Fruit fly (Drosophila melanogaster) whole organism, embryonic: ENCODE results near the gene CG34160.
A peak's percentile ranks its signal among the peaks of the same experiment; 100 is the strongest.

Experiments
- Bgb ChIP-seq: fragments of 200-800 bp; sonication (Bioruptor generic); IDR thresholded peaks from 2 replicates; pipeline ENCODE4 v1.3.6; 2022; ENCODE audit warnings: missing biosample characterization, missing genetic modification characterization; ENCODE audit not compliant: partially characterized antibody
- CG12071 ChIP-seq: fragments of 200-800 bp; sonication (Bioruptor generic); optimal IDR thresholded peaks from 3 replicates; lab custom pipeline; 2018; ENCODE audit warnings: missing biosample characterization, mild to moderate bottlenecking, missing genetic modification characterization
- CG1233 ChIP-seq: fragments of 200-800 bp; sonication (Bioruptor generic); optimal IDR thresholded peaks from 4 replicates; lab custom pipeline; 2018; ENCODE audit warnings: missing biosample characterization, mild to moderate bottlenecking, missing genetic modification characterization
- CG13775 ChIP-seq: fragments of 200-800 bp; sonication (Bioruptor generic); optimal IDR thresholded peaks from 3 replicates; lab custom pipeline; 2017; ENCODE audit warnings: missing biosample characterization, mild to moderate bottlenecking, missing genetic modification characterization
- CG14965 ChIP-seq: fragments of 200-800 bp; sonication (Bioruptor generic); optimal IDR thresholded peaks from 2 replicates; lab custom pipeline; 2016; ENCODE audit warnings: missing biosample characterization, missing genetic modification characterization, borderline replicate concordance
- CG15601 ChIP-seq: fragments of 200-800 bp; sonication (Bioruptor generic); optimal IDR thresholded peaks from 3 replicates; lab custom pipeline; 2019; ENCODE audit warnings: missing biosample characterization, mild to moderate bottlenecking, missing genetic modification characterization, moderate library complexity
- CG15696 ChIP-seq: fragments of 200-800 bp; sonication (Bioruptor generic); optimal IDR thresholded peaks from 2 replicates; lab custom pipeline; 2019; ENCODE audit warnings: missing biosample characterization, mild to moderate bottlenecking, missing genetic modification characterization, moderate library complexity
- CG16815 ChIP-seq: fragments of 200-800 bp; sonication (Bioruptor generic); optimal IDR thresholded peaks from 3 replicates; lab custom pipeline; 2017; ENCODE audit warnings: missing biosample characterization, mild to moderate bottlenecking, missing genetic modification characterization
- CG17802 ChIP-seq: fragments of 200-800 bp; sonication (Bioruptor generic); optimal IDR thresholded peaks from 2 replicates; lab custom pipeline; 2018; ENCODE audit warnings: missing biosample characterization, mild to moderate bottlenecking, missing genetic modification characterization, moderate library complexity
- CG2129 ChIP-seq: fragments of 200-800 bp; sonication (Bioruptor generic); IDR thresholded peaks from 2 replicates; pipeline ENCODE4 v1.3.6; 2022; ENCODE audit warnings: missing biosample characterization, missing genetic modification characterization; ENCODE audit not compliant: partially characterized antibody
- CG2199 ChIP-seq: fragments of 200-800 bp; sonication (Bioruptor generic); IDR thresholded peaks from 3 replicates; pipeline ENCODE4 v1.3.6; 2022; ENCODE audit warnings: missing biosample characterization, missing genetic modification characterization
- CG2202 ChIP-seq: fragments of 200-800 bp; sonication (Bioruptor generic); optimal IDR thresholded peaks from 2 replicates; lab custom pipeline; 2018; ENCODE audit warnings: missing biosample characterization, mild to moderate bottlenecking, missing genetic modification characterization
- CG2875 ChIP-seq: fragments of 200-800 bp; sonication (Bioruptor generic); optimal IDR thresholded peaks from 2 replicates; lab custom pipeline; 2017; ENCODE audit warnings: missing biosample characterization, mild to moderate bottlenecking, missing genetic modification characterization, missing genetic modification reagents
- CG31441 ChIP-seq: fragments of 200-800 bp; sonication (Bioruptor generic); IDR thresholded peaks from 2 replicates; pipeline ENCODE4 v1.3.6; 2022; ENCODE audit warnings: missing biosample characterization, missing genetic modification characterization
- CG3163 ChIP-seq: fragments of 200-800 bp; sonication (Bioruptor generic); optimal IDR thresholded peaks from 3 replicates; lab custom pipeline; 2016; ENCODE audit warnings: missing biosample characterization, missing genetic modification characterization
- CG5953 ChIP-seq: fragments of 200-800 bp; sonication (Bioruptor generic); IDR thresholded peaks from 2 replicates; pipeline ENCODE4 v1.3.6; 2022; ENCODE audit warnings: missing biosample characterization, missing genetic modification characterization
- CG6654 ChIP-seq: fragments of 200-800 bp; sonication (Bioruptor generic); optimal IDR thresholded peaks from 2 replicates; lab custom pipeline; 2017; ENCODE audit warnings: missing biosample characterization, mild to moderate bottlenecking, missing genetic modification characterization
- CG7839 ChIP-seq: fragments of 200-800 bp; sonication (Bioruptor generic); optimal IDR thresholded peaks from 3 replicates; lab custom pipeline; 2018; ENCODE audit warnings: missing biosample characterization, mild to moderate bottlenecking, missing genetic modification characterization, moderate library complexity
- CG8290 ChIP-seq, 3 experiments: fragments of 200-800 bp; sonication (Bioruptor generic); optimal IDR thresholded peaks; 2 replicates each; lab custom pipeline; 2016 to 2019; ENCODE audit warnings: missing biosample characterization in 3 of 3, missing genetic modification characterization in 3 of 3, mild to moderate bottlenecking in 2 of 3, moderate library complexity in 1 of 3
- D19A ChIP-seq: fragments of 200-800 bp; optimal IDR thresholded peaks from 3 replicates; lab custom pipeline; 2019; ENCODE audit warnings: missing biosample characterization, mild to moderate bottlenecking, missing genetic modification characterization, moderate library complexity
- Dp ChIP-seq: fragments of 200-800 bp; sonication (Bioruptor generic); optimal IDR thresholded peaks from 2 replicates; lab custom pipeline; 2018; ENCODE audit warnings: missing biosample characterization, mild to moderate bottlenecking, missing genetic modification characterization, moderate library complexity
- E2f2 ChIP-seq: fragments of 200-800 bp; sonication (Bioruptor generic); IDR thresholded peaks from 2 replicates; pipeline ENCODE4 v1.3.6; 2022; ENCODE audit warnings: missing biosample characterization, missing genetic modification characterization
- Eip74EF ChIP-seq, 2 experiments: fragments of 200-800 bp in 1 of 2; fragments of >200 bp in 1 of 2; sonication (Bioruptor generic) in 1 of 2; optimal IDR thresholded peaks; 2 replicates each; lab custom pipeline; 2017 to 2019; ENCODE audit warnings: missing biosample characterization in 2 of 2, missing genetic modification characterization in 2 of 2, mild to moderate bottlenecking in 1 of 2, moderate library complexity in 1 of 2
- HLH3B ChIP-seq: fragments of 200-800 bp; sonication (Bioruptor generic); IDR thresholded peaks from 2 replicates; pipeline ENCODE4 v1.3.6; 2022; ENCODE audit warnings: missing biosample characterization, missing genetic modification characterization
- Hand ChIP-seq: fragments of 200-800 bp; sonication (Bioruptor generic); optimal IDR thresholded peaks from 2 replicates; lab custom pipeline; 2017; ENCODE audit warnings: mild to moderate bottlenecking, missing biosample characterization, missing genetic modification reagents, missing genetic modification characterization
- Lim3 ChIP-seq: fragments of 200-800 bp; sonication (Bioruptor generic); IDR thresholded peaks from 2 replicates; pipeline ENCODE4 v1.3.6; 2022; ENCODE audit warnings: missing biosample characterization, missing genetic modification characterization
- Pdp1 ChIP-seq, 2 experiments: fragments of 200-800 bp; sonication (Bioruptor generic); optimal IDR thresholded peaks; 3 replicates each; lab custom pipeline; 2016; ENCODE audit warnings: missing biosample characterization in 2 of 2, missing genetic modification characterization in 2 of 2, mild to moderate bottlenecking in 1 of 2, moderate library complexity in 1 of 2
- Stat92E ChIP-seq, 3 experiments: fragments of >200 bp in 2 of 3; fragments of 200-800 bp in 1 of 3; sonication (Bioruptor generic) in 1 of 3; optimal IDR thresholded peaks; 2 replicates each; lab custom pipeline; 2017 to 2019; ENCODE audit warnings: missing biosample characterization in 3 of 3, missing genetic modification characterization in 3 of 3, mild to moderate bottlenecking in 1 of 3, moderate library complexity in 1 of 3
- Taf1 ChIP-seq: fragments of 200-800 bp; sonication (Bioruptor generic); IDR thresholded peaks from 2 replicates; pipeline ENCODE4 v1.3.6; 2022; ENCODE audit warnings: missing biosample characterization, missing genetic modification characterization
- Trl ChIP-seq, 3 experiments: fragments of >200 bp in 2 of 3; fragments of 200-800 bp in 1 of 3; sonication (Bioruptor generic) in 1 of 3; optimal IDR thresholded peaks; 2 replicates in 1 of 3; 3 replicates in 2 of 3; lab custom pipeline; 2016 to 2017; ENCODE audit warnings: missing biosample characterization in 1 of 3, missing genetic modification characterization in 1 of 3
- amos ChIP-seq: fragments of 200-800 bp; sonication (Bioruptor generic); IDR thresholded peaks from 2 replicates; pipeline ENCODE4 v1.3.6; 2022; ENCODE audit warnings: missing biosample characterization, missing genetic modification characterization; ENCODE audit not compliant: partially characterized antibody
- br ChIP-seq: fragments of >200 bp; optimal IDR thresholded peaks from 2 replicates; lab custom pipeline; 2017
- chif ChIP-seq, 2 experiments: fragments of 200-800 bp; sonication (Bioruptor generic); optimal IDR thresholded peaks; 3 replicates each; lab custom pipeline; 2016; ENCODE audit warnings: missing biosample characterization in 2 of 2, missing genetic modification characterization in 2 of 2
- ci ChIP-seq: fragments of 200-800 bp; sonication (Bioruptor generic); IDR thresholded peaks from 3 replicates; pipeline ENCODE4 v1.3.6; 2022; ENCODE audit warnings: missing biosample characterization, missing genetic modification characterization
- da ChIP-seq: fragments of 200-800 bp; sonication (Bioruptor generic); optimal IDR thresholded peaks from 2 replicates; lab custom pipeline; 2016; ENCODE audit warnings: missing biosample characterization, missing genetic modification characterization
- dpn ChIP-seq, 2 experiments: fragments of 200-800 bp; sonication (Bioruptor generic); optimal IDR thresholded peaks; 3 replicates each; lab custom pipeline; 2016; ENCODE audit warnings: missing biosample characterization in 2 of 2, missing genetic modification characterization in 2 of 2
- gsb-n ChIP-seq: fragments of 200-800 bp; sonication (Bioruptor generic); optimal IDR thresholded peaks from 3 replicates; lab custom pipeline; 2018; ENCODE audit warnings: missing biosample characterization, mild to moderate bottlenecking, missing genetic modification characterization
- hth ChIP-seq: fragments of >200 bp; optimal IDR thresholded peaks from 2 replicates; lab custom pipeline; 2017; ENCODE audit warnings: inconsistent platforms
- knrl ChIP-seq: fragments of 200-800 bp; sonication (Bioruptor generic); IDR thresholded peaks from 3 replicates; pipeline ENCODE4 v1.3.6; 2022; ENCODE audit warnings: missing biosample characterization, missing genetic modification characterization; ENCODE audit not compliant: partially characterized antibody
- nerfin-1 ChIP-seq: fragments of 200-800 bp; sonication (Bioruptor generic); optimal IDR thresholded peaks from 3 replicates; lab custom pipeline; 2019; ENCODE audit warnings: missing biosample characterization, mild to moderate bottlenecking, missing genetic modification characterization, moderate library complexity
- pros ChIP-seq: fragments of 200-800 bp; sonication (Bioruptor generic); optimal IDR thresholded peaks from 3 replicates; lab custom pipeline; 2019; ENCODE audit warnings: missing biosample characterization, mild to moderate bottlenecking, missing genetic modification characterization, moderate library complexity
- sens ChIP-seq: fragments of 200-800 bp; sonication (Bioruptor generic); peaks from one replicate; lab custom pipeline; 2016; ENCODE audit warnings: missing biosample characterization, missing genetic modification characterization
- slou ChIP-seq: fragments of 200-800 bp; sonication (Bioruptor generic); optimal IDR thresholded peaks from 3 replicates; lab custom pipeline; 2016; ENCODE audit warnings: missing biosample characterization, missing genetic modification characterization
- tll ChIP-seq, 2 experiments: fragments of 200-800 bp in 1 of 2; fragments of >200 bp in 1 of 2; sonication (Bioruptor generic) in 1 of 2; optimal IDR thresholded peaks; 2 replicates each; lab custom pipeline; 2017 to 2019; ENCODE audit warnings: missing biosample characterization in 2 of 2, missing genetic modification characterization in 2 of 2, mild to moderate bottlenecking in 1 of 2, moderate library complexity in 1 of 2
- wdn ChIP-seq: fragments of 200-800 bp; sonication (Bioruptor generic); IDR thresholded peaks from 2 replicates; pipeline ENCODE4 v1.3.6; 2022; ENCODE audit warnings: missing biosample characterization, missing genetic modification characterization
- zen ChIP-seq: fragments of 200-800 bp; sonication (Bioruptor generic); optimal IDR thresholded peaks from 3 replicates; lab custom pipeline; 2018; ENCODE audit warnings: missing biosample characterization, mild to moderate bottlenecking, missing genetic modification characterization, moderate library complexity

The CG34160 gene

DNA sequence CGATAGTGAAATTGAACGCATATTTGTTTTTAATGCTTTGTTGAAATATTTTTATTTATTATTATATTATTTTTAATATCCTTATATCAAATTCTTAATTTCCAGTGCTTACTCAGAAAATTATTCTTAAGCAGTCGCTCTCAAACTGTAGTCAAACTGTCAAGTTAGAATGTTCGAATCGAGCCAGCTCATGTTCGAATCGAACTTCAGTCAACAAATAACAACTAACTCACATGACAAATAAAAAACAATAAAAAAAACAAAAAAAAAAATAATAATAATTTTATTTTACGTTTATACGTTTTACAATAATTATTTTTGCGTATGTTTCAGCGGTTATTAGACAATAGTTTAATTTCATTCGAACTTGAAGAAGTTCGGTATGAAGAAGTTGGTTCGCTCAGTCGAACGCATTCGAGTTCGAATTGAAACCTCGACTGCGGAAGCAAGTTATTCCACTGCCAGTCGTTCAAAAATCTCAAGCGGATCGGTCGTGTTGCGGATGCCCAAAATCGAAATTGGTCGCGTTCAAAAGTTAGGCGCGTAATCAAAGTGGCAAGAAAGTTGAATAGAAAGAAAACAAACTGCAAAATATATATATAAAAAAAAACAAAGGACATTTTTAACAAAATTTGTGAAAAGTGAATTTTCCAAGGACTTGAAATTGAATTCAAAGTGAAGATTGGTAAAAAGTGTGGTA, 35.0 kb upstream of the CG34160 start, which contains the start of gene Trim9 (continued):
- TF ChIP-seq Dp (GFP tag; lab: Kevin White, UChicago) (peak; percentile 55), hth (lab: Kevin White, UChicago) (no peak), Eip74EF (GFP tag; optimal IDR thresholded peaks at IDR 0.05; lab: Kevin White, UChicago) (peak in 1 of 2 experiments; percentile 23), knrl (peak; percentile 14; the same call in 1 of the 3 replicates), Hand (GFP tag; lab: Kevin White, UChicago) (no peak), HLH3B (GFP tag; lab: Robert Waterston, UW) (peak; percentile 4; the same call in 1 of the 2 replicates), Pdp1 (GFP tag; optimal IDR thresholded peaks at IDR 0.05; lab: Kevin White, UChicago) (peak in 1 of 2 experiments; percentile 40), Bgb (peak; percentile 33; the same call in 1 of the 2 replicates), CG15601 (peak; percentile 85), E2f2 (GFP tag; lab: Robert Waterston, UW) (peak; percentile 73), CG2199 (0 out of 3 replicates have a peak, but pooled peaks have one; percentile 40), CG6654 (GFP tag; lab: Kevin White, UChicago) (peak; percentile 79), ci (GFP tag; lab: Robert Waterston, UW) (peak; percentile 59; the same call in 1 of the 3 replicates), CG15696 (tag; lab: Kevin White, UChicago) (no peak), dpn (GFP tag; optimal IDR thresholded peaks at IDR 0.05; lab: Kevin White, UChicago) (no peak), CG8290 (GFP tag; optimal IDR thresholded peaks at IDR 0.05; lab: Kevin White, UChicago) (no peak), CG8290 (tag; optimal IDR thresholded peaks at IDR 0.05; lab: Kevin White, UChicago) (peak in 1 of 2 experiments; percentile 29), sens (peak; percentile 73)

DNA sequence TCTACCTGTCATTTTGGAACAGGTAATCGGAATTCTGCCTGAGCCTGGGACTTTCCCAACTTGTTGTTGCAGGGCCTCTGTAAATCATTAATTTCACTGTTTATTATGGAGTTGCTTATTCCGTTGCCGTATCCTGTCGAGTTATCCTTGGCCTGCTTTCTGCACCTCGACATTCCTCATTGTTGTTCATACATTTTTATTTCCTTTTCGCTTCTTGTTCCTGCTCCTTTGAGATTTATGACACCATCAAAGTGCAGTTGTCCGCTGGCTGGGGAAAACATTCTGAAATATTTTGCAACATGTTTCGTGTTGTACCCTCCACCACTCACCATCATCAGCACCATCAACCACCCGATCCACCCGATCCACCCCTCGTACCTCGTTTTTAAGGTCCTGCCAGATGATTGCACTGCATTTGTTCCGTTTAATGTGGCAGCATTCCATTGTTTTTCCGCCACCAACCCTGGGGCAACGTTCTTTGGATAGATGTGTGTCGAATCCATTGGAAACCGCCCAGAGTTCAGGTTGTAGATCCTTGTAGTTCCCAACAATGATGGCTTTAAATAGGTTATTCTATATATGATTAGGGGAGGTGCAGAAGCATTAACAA, 30.6 kb upstream of the CG34160 start:
- TF ChIP-seq Trl (optimal IDR thresholded peaks at IDR 0.05; lab: Kevin White, UChicago) (no peak), Trl (GFP tag; optimal IDR thresholded peaks at IDR 0.05; lab: Kevin White, UChicago) (no peak), zen (tag; lab: Kevin White, UChicago) (peak; percentile 30), Stat92E (GFP tag; optimal IDR thresholded peaks at IDR 0.05; lab: Kevin White, UChicago) (no peak), da (no peak), tll (GFP tag; optimal IDR thresholded peaks at IDR 0.05; lab: Kevin White, UChicago) (peak in 1 of 2 experiments; percentile 74), CG13775 (GFP tag; lab: Kevin White, UChicago) (no peak), chif (GFP tag; optimal IDR thresholded peaks at IDR 0.05; lab: Kevin White, UChicago) (no peak), Lim3 (GFP tag; lab: Robert Waterston, UW) (no peak), CG12071 (GFP tag; lab: Kevin White, UChicago) (no peak), CG15696 (tag; lab: Kevin White, UChicago) (no peak), gsb-n (tag; lab: Kevin White, UChicago) (peak; percentile 91), amos (no peak), CG31441 (no peak), Taf1 (GFP tag; lab: Robert Waterston, UW) (no peak), wdn (GFP tag; lab: Robert Waterston, UW) (no peak), CG2129 (GFP tag; lab: Robert Waterston, UW) (no peak), CG2202 (tag; lab: Kevin White, UChicago) (no peak), CG2875 (no peak), CG7839 (tag; lab: Kevin White, UChicago) (no peak), CG1233 (no peak), CG14965 (GFP tag; lab: Kevin White, UChicago) (no peak), CG5953 (GFP tag; lab: Robert Waterston, UW) (no peak), CG17802 (no peak), pros (peak; percentile 87), dpn (GFP tag; optimal IDR thresholded peaks at IDR 0.05; lab: Kevin White, UChicago) (no peak), slou (GFP tag; lab: Kevin White, UChicago) (no peak), CG16815 (GFP tag; lab: Kevin White, UChicago) (no peak), nerfin-1 (tag; lab: Kevin White, UChicago) (peak; percentile 88), br (lab: Kevin White, UChicago) (no peak), D19A (tag; lab: Kevin White, UChicago) (no peak), CG3163 (no peak)
